Worm (Caenorhabditis elegans): ENCODE results near the gene T21B6.3.

- no peak for TF ChIP-seq tbx-37 (GFP tag; conservative IDR thresholded peaks at IDR 0.05)
- no peak for TF ChIP-seq pes-1 (GFP tag; IDR thresholded peaks at IDR 0.05)
- TF ChIP-seq ama-1 (optimal IDR thresholded peaks at IDR 0.05) = no peak
- no peak for TF ChIP-seq ceh-36 (tag; optimal IDR thresholded peaks at IDR 0.05)
- TF ChIP-seq B0310.2 (tag; optimal IDR thresholded peaks at IDR 0.05) = no peak
- TF ChIP-seq aly-1 (tag; optimal IDR thresholded peaks at IDR 0.05) = no peak
- no peak for TF ChIP-seq tbx-11 (GFP tag; IDR thresholded peaks at IDR 0.05)
- no peak for TF ChIP-seq tra-4 (tag; optimal IDR thresholded peaks at IDR 0.05)
- TF ChIP-seq hmg-4 (GFP tag; optimal IDR thresholded peaks at IDR 0.05) = no peak
Measured at ce11 chrX:10901766-10902165, 47.0 kb downstream of the T21B6.3 start.

All from whole organism, early embryonic.